Fruit fly (Drosophila melanogaster): ENCODE results near the gene mbo.

DNA sequence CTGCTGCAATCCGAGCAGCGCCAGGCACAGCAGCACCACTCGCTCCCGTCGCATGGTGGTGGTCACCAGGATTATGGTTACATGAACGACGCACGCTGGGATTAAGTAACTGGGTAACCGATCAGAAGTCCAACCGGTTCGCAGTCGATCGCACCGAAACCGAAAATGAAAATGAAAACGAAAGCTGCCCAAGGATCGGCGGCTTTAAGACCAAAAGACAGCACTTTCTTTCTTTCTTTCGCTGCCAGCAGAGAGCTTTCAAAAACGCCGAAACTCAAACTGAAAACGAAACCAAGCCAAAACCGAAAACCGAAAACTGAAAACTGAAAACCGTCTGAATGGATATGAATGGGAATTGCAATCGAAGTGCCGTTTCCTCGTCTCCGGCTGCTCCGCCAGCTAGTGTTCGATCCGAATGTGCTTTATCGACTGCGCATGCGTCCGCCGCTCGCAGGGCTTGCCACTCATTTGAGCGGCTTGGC is 36.8 kb downstream of the mbo start, which contains the start of gene CG6753:
- TF ChIP-seq dm (GFP tag; optimal IDR thresholded peaks at IDR 0.05): no peak
- no peak for TF ChIP-seq Ptx1 (GFP tag; IDR thresholded peaks at IDR 0.05)
- no peak for TF ChIP-seq Fer2 (tag; optimal IDR thresholded peaks at IDR 0.05)
- TF ChIP-seq CG6272 (GFP tag; IDR thresholded peaks at IDR 0.05): no peak
- no peak for TF ChIP-seq CkIIα-i1 (GFP tag; IDR thresholded peaks at IDR 0.05)
- no peak for TF ChIP-seq CG31224 (GFP tag; IDR thresholded peaks at IDR 0.05)
- no peak for TF ChIP-seq p53 (GFP tag; optimal IDR thresholded peaks at IDR 0.05)
- TF ChIP-seq ATbp (GFP tag; optimal IDR thresholded peaks at IDR 0.05): no peak
- no peak for TF ChIP-seq CG12942 (GFP tag; optimal IDR thresholded peaks at IDR 0.05)
- no peak for TF ChIP-seq Sry-δ (GFP tag; optimal IDR thresholded peaks at IDR 0.05)
- TF ChIP-seq Nf-YA (GFP tag; IDR thresholded peaks at IDR 0.05): no peak
- TF ChIP-seq Gsc (GFP tag; IDR thresholded peaks at IDR 0.05): no peak
